Worm (Caenorhabditis elegans) whole organism, L4 larva: ENCODE data around the gene leo-1.
A peak's percentile ranks its signal among the peaks of the same experiment; 100 is the strongest.

Source experiments
- F49E8.2 ChIP-seq: sonication (generic microtip); optimal IDR thresholded peaks from 2 replicates; lab custom pipeline; 2016; ENCODE audit warnings: missing compliant biosample characterization, mild to moderate bottlenecking, missing genetic modification characterization, borderline replicate concordance
- R02D3.7 ChIP-seq: fragments of 150-350 bp; sonication (generic microtip); optimal IDR thresholded peaks from 3 replicates; lab custom pipeline; 2014; ENCODE audit warnings: missing biosample characterization, missing genetic modification characterization
- Y48G9A.11 ChIP-seq: fragments of 200-800 bp; sonication (Bioruptor generic); IDR thresholded peaks from 2 replicates; pipeline ENCODE4 v1.3.6; 2022; ENCODE audit warnings: missing genetic modification reagents, missing genetic modification characterization, missing compliant biosample characterization
- ZK337.2 ChIP-seq: fragments of 200-800 bp; sonication (Bioruptor generic); IDR thresholded peaks from 2 replicates; pipeline ENCODE4 v1.3.6; 2022; ENCODE audit warnings: missing genetic modification reagents, missing genetic modification characterization, missing compliant biosample characterization
- aha-1 ChIP-seq: fragments of 150-350 bp; peaks from one replicate; lab custom pipeline; 2014; ENCODE audit warnings: missing biosample characterization, missing genetic modification characterization
- ama-1 ChIP-seq: fragments of 150-350 bp; optimal IDR thresholded peaks from 2 replicates; lab custom pipeline; 2014; ENCODE audit warnings: inconsistent platforms, mixed read lengths
- attf-4 ChIP-seq: sonication (generic microtip); optimal IDR thresholded peaks from 3 replicates; lab custom pipeline; 2017; ENCODE audit warnings: missing biosample characterization, missing genetic modification characterization
- ceh-20 ChIP-seq: fragments of 200-800 bp; sonication (Bioruptor generic); IDR thresholded peaks from 2 replicates; pipeline ENCODE4 v1.3.6; 2022; ENCODE audit warnings: missing genetic modification reagents, missing genetic modification characterization, missing compliant biosample characterization
- ces-1 ChIP-seq: fragments of 150-350 bp; sonication (generic microtip); optimal IDR thresholded peaks from 4 replicates; lab custom pipeline; 2014; ENCODE audit warnings: missing biosample characterization, missing genetic modification reagents, missing genetic modification characterization
- ctbp-1 ChIP-seq: fragments of 200-800 bp; sonication (Bioruptor generic); IDR thresholded peaks from 2 replicates; pipeline ENCODE4 v1.3.6; 2022; ENCODE audit warnings: missing genetic modification reagents, missing genetic modification characterization, missing compliant biosample characterization
- daf-16 ChIP-seq, 3 experiments: sonication (generic microtip); optimal IDR thresholded peaks; 2 replicates each; lab custom pipeline; 2016 to 2017; ENCODE audit warnings: missing genetic modification characterization in 3 of 3, missing genetic modification reagents in 3 of 3, mild to moderate bottlenecking in 2 of 3, missing compliant biosample characterization in 2 of 3, missing biosample characterization in 1 of 3, moderate library complexity in 1 of 3
- daf-19 ChIP-seq: fragments of 200-800 bp; sonication (Bioruptor generic); conservative IDR thresholded peaks from 2 replicates; pipeline ENCODE4 v1.3.6; 2022; ENCODE audit warnings: missing genetic modification characterization, missing compliant biosample characterization
- daf-8 ChIP-seq: fragments of 200-800 bp; sonication (Bioruptor generic); IDR thresholded peaks from 2 replicates; pipeline ENCODE4 v1.3.6; 2022; ENCODE audit warnings: missing genetic modification characterization, missing compliant biosample characterization
- dpl-1 ChIP-seq: fragments of 150-350 bp; optimal IDR thresholded peaks from 2 replicates; lab custom pipeline; 2014; ENCODE audit warnings: missing biosample characterization, missing genetic modification reagents, missing genetic modification characterization
- lin-1 ChIP-seq: fragments of 200-800 bp; sonication (Bioruptor generic); IDR thresholded peaks from 2 replicates; pipeline ENCODE4 v1.3.6; 2022; ENCODE audit warnings: missing genetic modification reagents, missing genetic modification characterization, missing compliant biosample characterization
- lin-29 ChIP-seq: fragments of 200-800 bp; sonication (Bioruptor generic); IDR thresholded peaks from 2 replicates; pipeline ENCODE4 v1.3.6; 2022; ENCODE audit warnings: missing genetic modification reagents, missing genetic modification characterization, missing compliant biosample characterization
- lin-38 ChIP-seq: fragments of 200-800 bp; sonication (Bioruptor generic); IDR thresholded peaks from 2 replicates; pipeline ENCODE4 v1.3.6; 2022; ENCODE audit warnings: missing genetic modification reagents, missing genetic modification characterization, missing compliant biosample characterization
- lsy-2 ChIP-seq, 2 experiments: fragments of 150-350 bp in 1 of 2; sonication (generic microtip) in 1 of 2; optimal IDR thresholded peaks; 2 replicates each; lab custom pipeline; 2014 to 2017; ENCODE audit warnings: missing biosample characterization in 2 of 2, missing genetic modification characterization in 2 of 2
- madf-5 ChIP-seq, 2 experiments: fragments of 200-800 bp; sonication (Bioruptor generic); IDR thresholded peaks; 2 replicates each; pipeline ENCODE4 v1.3.6; 2022; ENCODE audit warnings: missing compliant biosample characterization in 2 of 2, missing genetic modification characterization in 2 of 2
- mes-2 ChIP-seq: sonication (generic microtip); optimal IDR thresholded peaks from 2 replicates; lab custom pipeline; 2016; ENCODE audit warnings: missing genotype, mild to moderate bottlenecking, missing genetic modification characterization, missing compliant biosample characterization; ENCODE audit not compliant: poor library complexity, severe bottlenecking
- nhr-11 ChIP-seq: fragments of 150-350 bp; optimal IDR thresholded peaks from 2 replicates; lab custom pipeline; 2014; ENCODE audit warnings: missing biosample characterization, missing genetic modification characterization
- nhr-111 ChIP-seq: fragments of 200-800 bp; sonication (Bioruptor generic); optimal IDR thresholded peaks from 2 replicates; lab custom pipeline; 2018; ENCODE audit warnings: mild to moderate bottlenecking, missing genetic modification characterization, missing compliant biosample characterization
- saeg-2 ChIP-seq: fragments of 200-800 bp; sonication (Bioruptor generic); IDR thresholded peaks from 2 replicates; pipeline ENCODE4 v1.3.6; 2022; ENCODE audit warnings: missing genetic modification reagents, missing genetic modification characterization, missing compliant biosample characterization
- set-16 ChIP-seq: fragments of 200-800 bp; sonication (Bioruptor generic); IDR thresholded peaks from 2 replicates; pipeline ENCODE4 v1.3.6; 2022; ENCODE audit warnings: missing genetic modification reagents, missing genetic modification characterization, missing compliant biosample characterization
- snpc-1.2 ChIP-seq: fragments of 200-800 bp; sonication (Bioruptor generic); IDR thresholded peaks from 2 replicates; pipeline ENCODE4 v1.3.6; 2022; ENCODE audit warnings: missing genetic modification reagents, missing genetic modification characterization, missing compliant biosample characterization
- spr-1 ChIP-seq: sonication (generic microtip); optimal IDR thresholded peaks from 2 replicates; lab custom pipeline; 2016; ENCODE audit warnings: mild to moderate bottlenecking, missing genetic modification characterization, missing compliant biosample characterization
- unc-130 ChIP-seq: sonication (generic microtip); optimal IDR thresholded peaks from 2 replicates; lab custom pipeline; 2016; ENCODE audit warnings: missing genetic modification reagents, missing genetic modification characterization, missing compliant biosample characterization
- unc-62 ChIP-seq, 3 experiments: fragments of 150-350 bp in 1 of 3; sonication (generic microtip); optimal IDR thresholded peaks in 2 of 3; peaks in 1 of 3; 1 replicate in 1 of 3; 2 replicates in 2 of 3; lab custom pipeline; 2014 to 2017; ENCODE audit warnings: missing biosample characterization in 3 of 3, missing genetic modification characterization in 3 of 3, missing genetic modification reagents in 3 of 3, missing genotype in 1 of 3
- zag-1 ChIP-seq: fragments of 150-350 bp; optimal IDR thresholded peaks from 2 replicates; lab custom pipeline; 2014; ENCODE audit warnings: missing biosample characterization, missing genetic modification characterization

The leo-1 gene

DNA sequence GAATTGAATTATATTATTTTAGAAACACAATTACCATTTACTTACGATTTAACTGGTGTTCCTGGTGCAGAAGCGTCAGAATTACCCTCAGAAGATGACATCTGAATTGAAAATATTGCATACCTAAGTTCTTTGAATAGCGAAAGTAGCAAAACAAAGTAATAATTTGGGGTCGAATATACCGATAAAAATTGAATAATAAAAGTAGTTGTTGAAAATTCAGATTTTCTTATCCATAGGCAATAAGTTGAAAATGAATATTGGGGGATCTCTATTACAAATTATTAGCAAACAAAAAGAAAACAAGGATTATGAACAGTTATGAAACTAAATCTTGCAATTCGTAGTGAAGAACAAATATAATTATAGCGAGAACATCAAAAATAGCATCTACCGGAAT is at the start of gene leo-1:
TSS of gene leo-1 (minus strand) at position 101 of the 400 bp plus-strand sequence.
- no peak for TF ChIP-seq dpl-1
- TF ChIP-seq unc-62 (GFP tag; optimal IDR thresholded peaks at IDR 0.05 in 1 of 2; lab: Kevin White, UChicago) = peak in 1 of 2 experiments; percentile 55
- TF ChIP-seq unc-62 (tag; optimal IDR thresholded peaks at IDR 0.05; lab: Kevin White, UChicago) = no peak
- TF ChIP-seq, all 104 proteins: peak for 1

DNA sequence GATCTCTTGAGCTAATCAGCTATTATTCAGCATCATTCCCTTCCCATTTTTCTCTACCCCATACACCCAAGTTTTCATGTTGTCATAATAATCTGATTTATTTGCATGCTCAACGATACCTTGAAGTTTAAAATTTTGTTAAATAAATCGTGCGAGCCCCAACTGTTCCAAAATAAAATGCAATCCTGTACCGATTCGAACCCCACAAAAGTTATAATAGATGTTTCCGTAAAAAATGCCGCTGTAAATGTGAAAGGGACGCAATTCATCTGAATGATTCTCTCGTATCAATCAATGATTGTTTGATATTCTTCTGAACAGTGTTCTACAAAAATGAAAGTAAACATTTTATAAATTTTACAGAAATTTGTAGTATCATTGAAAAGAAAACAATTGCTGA is 48.3 kb upstream of the leo-1 start:
- TF ChIP-seq snpc-1.2 (peak; percentile 71; the same call in 1 of the 2 replicates), daf-19 (GFP tag; lab: Robert Waterston, UW) (0 out of 2 replicates have a peak, but pooled peaks have one; percentile 12), set-16 (GFP tag; lab: Robert Waterston, UW) (no peak), zag-1 (tag; lab: Kevin White, UChicago) (no peak), spr-1 (tag; lab: Kevin White, UChicago) (no peak), Y48G9A.11 (GFP tag; lab: Robert Waterston, UW) (0 out of 2 replicates have a peak, but pooled peaks have one; percentile 27), F49E8.2 (peak; percentile 84), madf-5 (GFP tag; IDR thresholded peaks at IDR 0.05; lab: Robert Waterston, UW) (0 out of 4 replicates have a peak, but pooled peaks of 1 of the 2 experiments have one; percentile 23), mes-2 (tag; lab: Kevin White, UChicago) (no peak), ctbp-1 (GFP tag; lab: Robert Waterston, UW) (0 out of 2 replicates have a peak, but pooled peaks have one; percentile 36), lin-38 (GFP tag; lab: Robert Waterston, UW) (peak; percentile 59), saeg-2 (GFP tag; lab: Robert Waterston, UW) (no peak), ces-1 (no peak), unc-130 (GFP tag; lab: Kevin White, UChicago) (peak; percentile 45)

DNA sequence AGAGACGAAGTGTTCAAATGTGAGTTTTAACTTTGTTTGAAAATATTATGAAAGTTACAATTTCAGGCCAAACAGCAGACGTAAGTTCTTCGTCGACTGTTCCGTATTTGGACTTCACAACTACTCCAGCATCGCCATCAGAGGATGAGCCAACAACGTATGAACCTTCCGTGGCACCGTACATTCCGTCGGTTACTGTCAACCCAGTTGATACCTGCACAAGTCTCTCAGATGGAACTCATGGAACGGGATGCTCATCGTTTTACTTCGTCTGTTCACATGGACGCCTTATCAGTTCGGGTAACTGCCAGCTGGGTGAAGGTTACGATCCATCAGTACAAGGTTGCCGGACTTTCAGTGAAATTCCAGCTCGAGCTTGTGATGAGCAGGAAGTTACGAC is 46.5 kb upstream of the leo-1 start:
- TF ChIP-seq aha-1 (tag; lab: Kevin White, UChicago) (peak; percentile 93), mes-2 (tag; lab: Kevin White, UChicago) (no peak), nhr-111 (GFP tag; lab: Kevin White, UChicago) (no peak)

DNA sequence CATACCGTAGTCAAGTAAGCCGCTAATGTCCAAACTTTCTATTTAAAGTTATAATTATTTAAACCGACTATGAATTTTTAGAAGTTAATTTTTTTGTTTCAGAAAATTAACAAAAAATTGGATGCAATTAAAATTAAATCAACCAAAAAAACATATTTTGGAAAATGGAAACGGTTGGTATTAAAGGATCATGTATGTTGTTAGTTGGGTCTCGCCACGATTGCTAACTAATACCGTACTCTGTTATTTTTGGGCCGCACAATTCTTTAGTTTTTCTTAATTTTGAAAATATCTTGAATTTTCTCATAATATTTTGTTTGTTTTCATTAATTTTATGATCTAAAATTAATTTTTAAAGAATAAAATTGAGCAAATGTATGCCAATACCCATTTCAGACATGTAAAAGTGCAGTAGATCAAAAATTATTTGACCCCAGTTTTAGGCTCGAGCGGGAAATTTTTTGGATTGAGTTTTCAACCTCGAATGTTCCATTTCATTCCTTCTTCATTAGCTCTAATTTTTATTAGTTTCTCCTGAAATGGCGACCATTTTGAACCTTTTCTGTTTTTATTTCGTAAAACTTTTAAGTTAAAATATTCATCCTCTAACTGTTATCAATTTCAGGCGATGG is 43.3 kb upstream of the leo-1 start, which contains the start of gene cbd-1:
TSS of gene cbd-1 (plus strand) at position 626 of the 632 bp plus-strand sequence.
- TF ChIP-seq ceh-20 (GFP tag; lab: Robert Waterston, UW) = no peak
- peak; percentile 19; the same call in 1 of the 2 replicates for TF ChIP-seq lin-38 (GFP tag; lab: Robert Waterston, UW)
- no peak for TF ChIP-seq ama-1 (lab: Kevin White, UChicago)
- TF ChIP-seq saeg-2 (GFP tag; lab: Robert Waterston, UW) = no peak
- no peak for TF ChIP-seq R02D3.7

DNA sequence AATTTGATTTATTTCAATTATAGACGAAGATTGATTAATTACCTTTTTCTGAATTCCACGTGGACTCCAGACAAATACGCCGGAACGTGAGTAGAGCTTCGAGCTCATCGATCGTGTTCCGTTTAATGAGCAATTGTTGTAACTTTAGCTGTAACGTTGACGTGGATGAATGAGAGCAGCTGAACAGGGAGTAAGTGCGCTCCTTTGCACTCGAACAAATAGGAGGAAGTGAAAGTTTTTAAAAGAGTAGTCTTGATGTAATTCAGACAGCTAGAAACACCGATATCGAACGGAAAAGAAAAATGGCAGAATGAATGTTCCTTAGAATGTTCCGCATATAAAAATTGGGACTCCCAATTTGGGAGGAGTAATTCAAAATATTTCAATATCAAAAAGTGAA is 42.5 kb upstream of the leo-1 start, which contains the start of gene sec-31:
TSS of gene sec-31 (minus strand) at position 148 of the 400 bp plus-strand sequence.
- TF ChIP-seq lin-1 (GFP tag; lab: Robert Waterston, UW) (no peak), ZK337.2 (GFP tag; lab: Robert Waterston, UW) (no peak), daf-16 (GFP tag; optimal IDR thresholded peaks at IDR 0.05; lab: Kevin White, UChicago) (no peak), daf-16 (tag; optimal IDR thresholded peaks at IDR 0.05; lab: Kevin White, UChicago) (no peak), lin-38 (GFP tag; lab: Robert Waterston, UW) (peak; percentile 51), lin-29 (GFP tag; lab: Robert Waterston, UW) (no peak), attf-4 (no peak), daf-8 (GFP tag; lab: Robert Waterston, UW) (no peak), lsy-2 (tag; optimal IDR thresholded peaks at IDR 0.05; lab: Kevin White, UChicago) (peak in 1 of 2 experiments; percentile 26), dpl-1 (peak; percentile 42), mes-2 (tag; lab: Kevin White, UChicago) (peak; percentile 53), nhr-11 (no peak), unc-62 (GFP tag; optimal IDR thresholded peaks at IDR 0.05 in 1 of 2; lab: Kevin White, UChicago) (peak in 1 of 2 experiments; percentile 18), unc-62 (tag; optimal IDR thresholded peaks at IDR 0.05; lab: Kevin White, UChicago) (no peak)
